Fruit fly (Drosophila melanogaster) whole organism, embryonic: Measurements from ENCODE around the gene CG13984.

Source experiments
- Ada2b ChIP-seq: fragments of 200-800 bp; sonication (Bioruptor generic); IDR thresholded peaks from 2 replicates; pipeline ENCODE4 v1.3.6; 2022; ENCODE audit warnings: missing biosample characterization, missing genetic modification characterization
- Antp ChIP-seq: fragments of 200-800 bp; sonication (Bioruptor generic); optimal IDR thresholded peaks from 3 replicates; lab custom pipeline; 2016; ENCODE audit warnings: missing biosample characterization, missing genetic modification characterization
- Asciz ChIP-seq: fragments of 200-800 bp; sonication (Bioruptor generic); optimal IDR thresholded peaks from 2 replicates; lab custom pipeline; 2017; ENCODE audit warnings: missing biosample characterization, mild to moderate bottlenecking, missing genetic modification characterization, missing genetic modification reagents
- C15 ChIP-seq: fragments of 200-800 bp; sonication (Bioruptor generic); IDR thresholded peaks from 3 replicates; pipeline ENCODE4 v1.3.6; 2022; ENCODE audit warnings: missing biosample characterization, missing genetic modification characterization
- CG10543 ChIP-seq: fragments of 200-800 bp; sonication (Bioruptor generic); optimal IDR thresholded peaks from 3 replicates; lab custom pipeline; 2017; ENCODE audit warnings: missing biosample characterization, mild to moderate bottlenecking, missing genetic modification characterization, moderate library complexity
- CG11247 ChIP-seq: fragments of 200-800 bp; sonication (Bioruptor generic); IDR thresholded peaks from 2 replicates; pipeline ENCODE4 v1.3.6; 2022; ENCODE audit warnings: missing biosample characterization, missing genetic modification characterization
- CG12104 ChIP-seq: fragments of 200-800 bp; sonication (Bioruptor generic); optimal IDR thresholded peaks from 3 replicates; lab custom pipeline; 2016; ENCODE audit warnings: missing biosample characterization, missing genetic modification characterization
- CG12942 ChIP-seq: fragments of 200-800 bp; sonication (Bioruptor generic); optimal IDR thresholded peaks from 3 replicates; lab custom pipeline; 2016; ENCODE audit warnings: missing biosample characterization, missing genetic modification characterization
- CG13894 ChIP-seq: fragments of 200-800 bp; sonication (Bioruptor generic); optimal IDR thresholded peaks from 3 replicates; lab custom pipeline; 2018; ENCODE audit warnings: missing biosample characterization, mild to moderate bottlenecking, missing genetic modification characterization, moderate library complexity
- CG1602 ChIP-seq: fragments of 200-800 bp; sonication (Bioruptor generic); optimal IDR thresholded peaks from 3 replicates; lab custom pipeline; 2016; ENCODE audit warnings: missing biosample characterization, missing genetic modification characterization
- CG16863 ChIP-seq: fragments of 200-800 bp; sonication (Bioruptor generic); optimal IDR thresholded peaks from 3 replicates; lab custom pipeline; 2016; ENCODE audit warnings: missing biosample characterization, missing genetic modification characterization
- CG17359 ChIP-seq: fragments of 200-800 bp; sonication (Bioruptor generic); optimal IDR thresholded peaks from 3 replicates; lab custom pipeline; 2018; ENCODE audit warnings: missing biosample characterization, mild to moderate bottlenecking, missing genetic modification characterization, moderate library complexity
- CG17361 ChIP-seq: fragments of 200-800 bp; sonication (Bioruptor generic); IDR thresholded peaks from 3 replicates; pipeline ENCODE4 v1.3.6; 2022; ENCODE audit warnings: missing biosample characterization, missing genetic modification characterization
- CG17829 ChIP-seq: fragments of 200-800 bp; optimal IDR thresholded peaks from 2 replicates; lab custom pipeline; 2019; ENCODE audit warnings: missing biosample characterization, mild to moderate bottlenecking, missing genetic modification characterization, moderate library complexity
- CG17912 ChIP-seq: fragments of 200-800 bp; sonication (Bioruptor generic); optimal IDR thresholded peaks from 2 replicates; lab custom pipeline; 2018; ENCODE audit warnings: missing biosample characterization, mild to moderate bottlenecking, missing genetic modification characterization
- CG18262 ChIP-seq: fragments of 200-800 bp; optimal IDR thresholded peaks from 3 replicates; lab custom pipeline; 2019; ENCODE audit warnings: missing biosample characterization, mild to moderate bottlenecking, missing genetic modification characterization, moderate library complexity
- CG18476 ChIP-seq: fragments of 200-800 bp; sonication (Bioruptor generic); optimal IDR thresholded peaks from 2 replicates; lab custom pipeline; 2016; ENCODE audit warnings: missing biosample characterization, mild to moderate bottlenecking, missing genetic modification characterization
- CG42726 ChIP-seq: fragments of 200-800 bp; sonication (Bioruptor generic); IDR thresholded peaks from 2 replicates; pipeline ENCODE4 v1.3.6; 2022; ENCODE audit warnings: missing biosample characterization, missing genetic modification characterization; ENCODE audit not compliant: partially characterized antibody
- CG4730 ChIP-seq: fragments of 200-800 bp; sonication (Bioruptor generic); IDR thresholded peaks from 2 replicates; pipeline ENCODE4 v1.3.6; 2022; ENCODE audit warnings: missing biosample characterization, missing genetic modification characterization
- CG6683 ChIP-seq: fragments of 200-800 bp; sonication (Bioruptor generic); optimal IDR thresholded peaks from 2 replicates; lab custom pipeline; 2017; ENCODE audit warnings: missing biosample characterization, mild to moderate bottlenecking, missing genetic modification characterization, missing genetic modification reagents
- CG6765 ChIP-seq: fragments of 200-800 bp; sonication (Bioruptor generic); optimal IDR thresholded peaks from 3 replicates; lab custom pipeline; 2017; ENCODE audit warnings: missing biosample characterization, mild to moderate bottlenecking, missing genetic modification characterization
- CG7556 ChIP-seq: fragments of 200-800 bp; sonication (Bioruptor generic); optimal IDR thresholded peaks from 2 replicates; lab custom pipeline; 2017; ENCODE audit warnings: missing biosample characterization, mild to moderate bottlenecking, missing genetic modification characterization
- CG8388 ChIP-seq: fragments of 200-800 bp; sonication (Bioruptor generic); optimal IDR thresholded peaks from 2 replicates; lab custom pipeline; 2019; ENCODE audit warnings: missing biosample characterization, mild to moderate bottlenecking, missing genetic modification characterization, moderate library complexity
- CG8478 ChIP-seq: fragments of >200 bp; optimal IDR thresholded peaks from 2 replicates; lab custom pipeline; 2018
- CG8924 ChIP-seq: fragments of 200-800 bp; optimal IDR thresholded peaks from 3 replicates; lab custom pipeline; 2019; ENCODE audit warnings: missing biosample characterization, mild to moderate bottlenecking, missing genetic modification characterization, moderate library complexity
- Chrac-16 ChIP-seq: fragments of 200-800 bp; sonication (Bioruptor generic); optimal IDR thresholded peaks from 3 replicates; lab custom pipeline; 2016; ENCODE audit warnings: missing biosample characterization, missing genetic modification characterization
- Dek ChIP-seq: fragments of 200-800 bp; sonication (Bioruptor generic); optimal IDR thresholded peaks from 3 replicates; lab custom pipeline; 2019; ENCODE audit warnings: missing biosample characterization, mild to moderate bottlenecking, missing genetic modification characterization, moderate library complexity
- Dip3 ChIP-seq: fragments of 200-800 bp; sonication (Bioruptor generic); optimal IDR thresholded peaks from 3 replicates; lab custom pipeline; 2016; ENCODE audit warnings: missing biosample characterization, missing genetic modification characterization
- Doc3 ChIP-seq: fragments of 200-800 bp; sonication (Bioruptor generic); IDR thresholded peaks from 3 replicates; pipeline ENCODE4 v1.3.6; 2022; ENCODE audit warnings: missing biosample characterization, missing genetic modification characterization; ENCODE audit not compliant: partially characterized antibody
- E2f1 ChIP-seq: fragments of 200-800 bp; sonication (Bioruptor generic); IDR thresholded peaks from 2 replicates; pipeline ENCODE4 v1.3.6; 2022; ENCODE audit warnings: missing biosample characterization, missing genetic modification characterization
- Gug ChIP-seq: fragments of 200-800 bp; sonication (Bioruptor generic); IDR thresholded peaks from 4 replicates; pipeline ENCODE4 v1.3.6; 2022; ENCODE audit warnings: missing biosample characterization, missing genetic modification characterization
- HLH54F ChIP-seq: fragments of 200-800 bp; sonication (Bioruptor generic); optimal IDR thresholded peaks from 3 replicates; lab custom pipeline; 2016; ENCODE audit warnings: missing biosample characterization, missing genetic modification characterization
- Hr51 ChIP-seq, 2 experiments: fragments of 200-800 bp; sonication (Bioruptor generic); optimal IDR thresholded peaks; 2 replicates in 1 of 2; 3 replicates in 1 of 2; lab custom pipeline; 2016 to 2018; ENCODE audit warnings: missing biosample characterization in 2 of 2, missing genetic modification characterization in 2 of 2, mild to moderate bottlenecking in 1 of 2, moderate library complexity in 1 of 2
- Sin3A ChIP-seq: fragments of >200 bp; optimal IDR thresholded peaks from 2 replicates; lab custom pipeline; 2018
- Usf ChIP-seq: fragments of 200-800 bp; sonication (Bioruptor generic); optimal IDR thresholded peaks from 2 replicates; lab custom pipeline; 2017; ENCODE audit warnings: missing genotype, missing biosample characterization, missing genetic modification characterization
- YL-1 ChIP-seq: fragments of 200-800 bp; sonication (Bioruptor generic); optimal IDR thresholded peaks from 3 replicates; lab custom pipeline; 2017; ENCODE audit warnings: missing biosample characterization, mild to moderate bottlenecking, missing genetic modification characterization
- ash1 ChIP-seq: fragments of 200-800 bp; sonication (Bioruptor generic); optimal IDR thresholded peaks from 2 replicates; lab custom pipeline; 2018; ENCODE audit warnings: missing biosample characterization, mild to moderate bottlenecking, missing genetic modification characterization
- chinmo ChIP-seq: fragments of 200-800 bp; sonication (Bioruptor generic); IDR thresholded peaks from 4 replicates; pipeline ENCODE4 v1.3.6; 2022; ENCODE audit warnings: missing biosample characterization, missing genetic modification characterization; ENCODE audit not compliant: partially characterized antibody
- corto ChIP-seq: fragments of 200-800 bp; sonication (Bioruptor generic); optimal IDR thresholded peaks from 2 replicates; lab custom pipeline; 2016; ENCODE audit warnings: missing biosample characterization, mild to moderate bottlenecking, missing genetic modification characterization, moderate library complexity
- croc ChIP-seq: fragments of 200-800 bp; sonication (Bioruptor generic); conservative IDR thresholded peaks from 3 replicates; pipeline ENCODE4 v1.3.6; 2022; ENCODE audit warnings: missing biosample characterization, missing genetic modification characterization
- dati ChIP-seq: fragments of 200-800 bp; sonication (Bioruptor generic); IDR thresholded peaks from 2 replicates; pipeline ENCODE4 v1.3.6; 2022; ENCODE audit warnings: missing biosample characterization, missing genetic modification characterization
- fru ChIP-seq: fragments of >200 bp; optimal IDR thresholded peaks from 2 replicates; lab custom pipeline; 2017
- gfzf ChIP-seq: fragments of 200-800 bp; sonication (Bioruptor generic); optimal IDR thresholded peaks from 2 replicates; lab custom pipeline; 2016; ENCODE audit warnings: missing biosample characterization, mild to moderate bottlenecking, missing genetic modification characterization, moderate library complexity
- pnt ChIP-seq: fragments of 200-800 bp; sonication (Bioruptor generic); optimal IDR thresholded peaks from 3 replicates; lab custom pipeline; 2016; ENCODE audit warnings: missing biosample characterization, missing genetic modification characterization
- ro ChIP-seq: fragments of 200-800 bp; sonication (Bioruptor generic); IDR thresholded peaks from 2 replicates; pipeline ENCODE4 v1.3.6; 2022; ENCODE audit warnings: missing biosample characterization, missing genetic modification characterization
- sqz ChIP-seq: fragments of 200-800 bp; sonication (Bioruptor generic); optimal IDR thresholded peaks from 3 replicates; lab custom pipeline; 2018; ENCODE audit warnings: missing biosample characterization, mild to moderate bottlenecking, missing genetic modification characterization
- tna ChIP-seq: fragments of 200-800 bp; sonication (Bioruptor generic); IDR thresholded peaks from 2 replicates; pipeline ENCODE4 v1.3.6; 2022; ENCODE audit warnings: missing biosample characterization, missing genetic modification characterization; ENCODE audit not compliant: partially characterized antibody

Gene CG13984

dm6 chr2L:6338367-6338975, 29.9 kb downstream of the CG13984 start, which contains the start of the genes Pez and Cpr (continued):
- TF ChIP-seq CG17912 (GFP tag; lab: Kevin White, UChicago) = no peak
- no peak for TF ChIP-seq Asciz (GFP tag; lab: Kevin White, UChicago)
- TF ChIP-seq Dip3 (GFP tag; lab: Kevin White, UChicago) = peak; percentile 28
- TF ChIP-seq Dek (tag; lab: Kevin White, UChicago) = no peak
- TF ChIP-seq CG8478 = no peak
- TF ChIP-seq CG16863 (GFP tag; lab: Kevin White, UChicago) = peak; percentile 67
- TF ChIP-seq CG18262 = no peak
- peak; percentile 11; the same call in 1 of the 4 replicates for TF ChIP-seq Gug (GFP tag; lab: Robert Waterston, UW)
- no peak for TF ChIP-seq CG17359 (tag; lab: Kevin White, UChicago)
- peak; percentile 91 for TF ChIP-seq gfzf (GFP tag; lab: Kevin White, UChicago)
- TF ChIP-seq CG12104 (GFP tag; lab: Kevin White, UChicago) = no peak
- 0 out of 3 replicates have a peak, but pooled peaks have one; percentile 25 for TF ChIP-seq C15
- TF ChIP-seq CG7556 (GFP tag; lab: Kevin White, UChicago) = no peak

dm6 chr2L:6339010-6339897, 30.6 kb downstream of the CG13984 start:
- TF ChIP-seq E2f1 = no peak; the same call in 1 of the 2 replicates
- peak; percentile 3 to 44 for TF ChIP-seq Hr51 (GFP tag; optimal IDR thresholded peaks at IDR 0.05; lab: Kevin White, UChicago)
- TF ChIP-seq pnt = no peak
- peak; percentile 23 for TF ChIP-seq CG8388
- TF ChIP-seq CG4730 (GFP tag; lab: Robert Waterston, UW) = no peak
- peak; percentile 33 for TF ChIP-seq CG10543 (GFP tag; lab: Kevin White, UChicago)
- no peak for TF ChIP-seq Doc3 (GFP tag; lab: Robert Waterston, UW)
- 0 out of 2 replicates have a peak, but pooled peaks have one; percentile 23 for TF ChIP-seq CG11247
- TF ChIP-seq sqz (GFP tag; lab: Kevin White, UChicago) = no peak
- TF ChIP-seq CG1602 = no peak
- TF ChIP-seq YL-1 (GFP tag; lab: Kevin White, UChicago) = peak; percentile 59
- no peak for TF ChIP-seq fru (lab: Kevin White, UChicago)
- TF ChIP-seq HLH54F (GFP tag; lab: Kevin White, UChicago) = peak; percentile 50
- peak; percentile 18 for TF ChIP-seq Chrac-16
- TF ChIP-seq croc = 0 out of 3 replicates have a peak, but pooled peaks have one; percentile 15
- 0 out of 2 replicates have a peak, but pooled peaks have one; percentile 41 for TF ChIP-seq dati (GFP tag; lab: Robert Waterston, UW)
- TF ChIP-seq corto = no peak
- TF ChIP-seq Ada2b (GFP tag; lab: Robert Waterston, UW) = peak; percentile 25; the same call in 1 of the 2 replicates
- TF ChIP-seq Sin3A (lab: Kevin White, UChicago) = no peak
- peak; percentile 93 for TF ChIP-seq chinmo
- no peak for TF ChIP-seq CG6683
- no peak for TF ChIP-seq ro (GFP tag; lab: Robert Waterston, UW)
- no peak for TF ChIP-seq Usf (GFP tag; lab: Kevin White, UChicago)
- TF ChIP-seq CG6765 (GFP tag; lab: Kevin White, UChicago) = no peak
- no peak for TF ChIP-seq ash1 (GFP tag; lab: Kevin White, UChicago)
- 0 out of 2 replicates have a peak, but pooled peaks have one; percentile 49 for TF ChIP-seq CG42726 (GFP tag; lab: Robert Waterston, UW)
- peak; percentile 7 for TF ChIP-seq CG17829
- no peak for TF ChIP-seq CG12942
- TF ChIP-seq CG8924 (tag; lab: Kevin White, UChicago) = peak; percentile 17
- no peak for TF ChIP-seq tna (GFP tag; lab: Robert Waterston, UW)
- no peak for TF ChIP-seq CG13894 (tag; lab: Kevin White, UChicago)
- TF ChIP-seq CG18476 (GFP tag; lab: Kevin White, UChicago) = peak; percentile 25
- TF ChIP-seq Antp (GFP tag; lab: Kevin White, UChicago) = peak; percentile 34
- no peak for TF ChIP-seq CG17361
